Worm (Caenorhabditis elegans) whole organism, mixed stage, embryonic: ENCODE data around the gene F54D10.8.

ENCODE experiments used
- elt-3 ChIP-seq: fragments of 150-350 bp; optimal IDR thresholded peaks from 2 replicates; lab custom pipeline; 2014; ENCODE audit warnings: missing biosample characterization, missing genetic modification characterization
- ztf-11 ChIP-seq: fragments of 150-350 bp; optimal IDR thresholded peaks from 2 replicates; lab custom pipeline; 2014; ENCODE audit warnings: missing biosample characterization, missing genetic modification characterization

DNA sequence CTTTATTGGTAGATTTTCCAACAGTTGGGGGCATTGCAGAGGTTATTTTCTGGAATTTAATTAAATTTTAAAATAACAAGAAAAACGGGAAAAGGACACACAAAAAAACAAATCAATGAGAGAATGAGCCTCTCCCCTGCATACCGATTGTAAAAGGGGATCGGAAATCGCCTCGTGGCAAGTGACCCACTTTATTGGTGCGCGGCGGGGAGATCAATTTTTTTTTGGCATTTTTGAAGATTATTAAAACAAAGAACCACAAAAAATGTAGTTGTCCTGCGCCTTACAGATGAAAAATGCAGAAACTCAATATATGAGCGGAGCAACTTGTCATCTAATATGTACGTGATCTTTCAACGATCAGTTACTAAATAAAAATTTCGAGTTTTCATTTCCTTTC is 6.5 kb downstream of the F54D10.8 start, which contains the start of gene F54D10.7:
- TF ChIP-seq elt-3: no peak
- no peak for TF ChIP-seq ztf-11 (tag; lab: Kevin White, UChicago)
